Worm (Caenorhabditis elegans) whole organism, early embryonic: ENCODE measurements around the gene T24A6.16.

Experiments used
- B0310.2 ChIP-seq: sonication (generic microtip); optimal IDR thresholded peaks from 2 replicates; lab custom pipeline; 2016; ENCODE audit warnings: mild to moderate bottlenecking, missing genetic modification characterization, missing compliant biosample characterization
- F13C5.2 ChIP-seq: sonication (generic microtip); optimal IDR thresholded peaks from 2 replicates; lab custom pipeline; 2017; ENCODE audit warnings: mild to moderate bottlenecking, missing genetic modification characterization, inconsistent platforms, missing compliant biosample characterization
- aly-1 ChIP-seq: sonication (generic microtip); optimal IDR thresholded peaks from 2 replicates; lab custom pipeline; 2016; ENCODE audit warnings: missing genetic modification characterization, missing compliant biosample characterization
- ama-1 ChIP-seq: fragments of 150-350 bp; optimal IDR thresholded peaks from 2 replicates; lab custom pipeline; 2014
- ceh-13 ChIP-seq: fragments of 200-800 bp; sonication (Bioruptor generic); optimal IDR thresholded peaks from 2 replicates; lab custom pipeline; 2018; ENCODE audit warnings: mild to moderate bottlenecking, missing genetic modification characterization, missing compliant biosample characterization
- ceh-36 ChIP-seq: sonication (generic microtip); optimal IDR thresholded peaks from 2 replicates; lab custom pipeline; 2016; ENCODE audit warnings: missing genetic modification characterization, inconsistent platforms, missing compliant biosample characterization
- ets-7 ChIP-seq: sonication (generic microtip); optimal IDR thresholded peaks from 2 replicates; lab custom pipeline; 2016; ENCODE audit warnings: missing genotype, missing genetic modification characterization, missing compliant biosample characterization
- flt-1 ChIP-seq: fragments of 200-800 bp; sonication (Bioruptor generic); IDR thresholded peaks from 2 replicates; pipeline ENCODE4 v1.3.6; 2022; ENCODE audit warnings: missing genetic modification characterization, missing compliant biosample characterization
- hmbx-1 ChIP-seq: sonication (generic microtip); optimal IDR thresholded peaks from 2 replicates; lab custom pipeline; 2016; ENCODE audit warnings: mild to moderate bottlenecking, missing genetic modification characterization, missing compliant biosample characterization
- hmg-4 ChIP-seq: fragments of 200-800 bp; sonication (Bioruptor generic); optimal IDR thresholded peaks from 2 replicates; lab custom pipeline; 2018; ENCODE audit warnings: mild to moderate bottlenecking, missing genetic modification characterization, missing compliant biosample characterization
- hnd-1 ChIP-seq: sonication (generic microtip); optimal IDR thresholded peaks from 2 replicates; lab custom pipeline; 2016; ENCODE audit warnings: missing genetic modification characterization, missing compliant biosample characterization
- pes-1 ChIP-seq: fragments of 200-800 bp; sonication (Bioruptor generic); IDR thresholded peaks from 2 replicates; pipeline ENCODE4 v1.3.6; 2022; ENCODE audit warnings: missing genetic modification reagents, missing genetic modification characterization, missing compliant biosample characterization
- scrt-1 ChIP-seq: fragments of 200-800 bp; sonication (Bioruptor generic); IDR thresholded peaks from 2 replicates; pipeline ENCODE4 v1.3.6; 2022; ENCODE audit warnings: missing genetic modification characterization, missing compliant biosample characterization
- sea-1 ChIP-seq: fragments of 200-800 bp; sonication (Bioruptor generic); conservative IDR thresholded peaks from 2 replicates; pipeline ENCODE4 v1.3.6; 2022; ENCODE audit warnings: missing genetic modification characterization, missing compliant biosample characterization
- tbx-11 ChIP-seq: fragments of 200-800 bp; sonication (Bioruptor generic); IDR thresholded peaks from 2 replicates; pipeline ENCODE4 v1.3.6; 2022; ENCODE audit warnings: missing genetic modification characterization, missing compliant biosample characterization
- tbx-37 ChIP-seq: fragments of 200-800 bp; sonication (Bioruptor generic); conservative IDR thresholded peaks from 2 replicates; pipeline ENCODE4 v1.3.6; 2022; ENCODE audit warnings: missing genetic modification reagents, missing genetic modification characterization, missing compliant biosample characterization
- tra-4 ChIP-seq: sonication (generic microtip); optimal IDR thresholded peaks from 2 replicates; lab custom pipeline; 2017; ENCODE audit warnings: missing genetic modification characterization, missing compliant biosample characterization

The T24A6.16 gene

ce11 chrV:3582086-3582485 lies 19.4 kb upstream of the T24A6.16 start:
- TF ChIP-seq scrt-1 (GFP tag; lab: Robert Waterston, UW): no peak
- TF ChIP-seq pes-1 (GFP tag; lab: Robert Waterston, UW): 0 out of 2 replicates have a peak, but pooled peaks have one; percentile 9

DNA sequence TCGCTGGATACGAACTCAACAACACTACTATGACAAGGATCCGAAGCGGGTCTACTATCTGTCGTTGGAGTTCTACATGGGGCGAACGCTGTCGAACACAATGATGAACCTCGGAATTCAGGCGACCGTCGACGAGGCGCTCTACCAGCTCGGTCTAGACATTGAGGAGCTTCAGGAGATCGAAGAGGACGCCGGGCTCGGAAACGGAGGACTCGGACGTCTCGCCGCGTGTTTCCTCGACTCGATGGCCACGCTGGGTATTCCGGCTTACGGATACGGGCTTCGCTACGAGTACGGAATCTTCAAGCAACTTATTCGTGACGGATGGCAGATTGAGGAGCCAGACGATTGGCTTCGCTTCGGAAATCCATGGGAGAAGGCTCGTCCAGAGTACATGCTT lies 18.9 kb upstream of the T24A6.16 start:
- TF ChIP-seq hmg-4 (GFP tag; lab: Kevin White, UChicago): no peak
- TF ChIP-seq hnd-1: no peak
- TF ChIP-seq F13C5.2: no peak
- TF ChIP-seq ets-7 (tag; lab: Kevin White, UChicago): no peak

- TF ChIP-seq hmbx-1 (tag; lab: Kevin White, UChicago): no peak
- TF ChIP-seq scrt-1 (GFP tag; lab: Robert Waterston, UW): no peak
- TF ChIP-seq hmg-4 (GFP tag; lab: Kevin White, UChicago): no peak
- no peak for TF ChIP-seq pes-1 (GFP tag; lab: Robert Waterston, UW)
- TF ChIP-seq B0310.2 (tag; lab: Kevin White, UChicago): no peak
- TF ChIP-seq ceh-36 (tag; lab: Kevin White, UChicago): no peak
- TF ChIP-seq ceh-13 (GFP tag; lab: Kevin White, UChicago): no peak
- TF ChIP-seq hnd-1: no peak
- no peak for TF ChIP-seq aly-1
- no peak for TF ChIP-seq tbx-37 (GFP tag; lab: Robert Waterston, UW)
- no peak for TF ChIP-seq tra-4 (tag; lab: Kevin White, UChicago)
- no peak for TF ChIP-seq ama-1
- TF ChIP-seq ets-7 (tag; lab: Kevin White, UChicago): no peak
- no peak for TF ChIP-seq tbx-11 (GFP tag; lab: Robert Waterston, UW)
- TF ChIP-seq sea-1 (GFP tag; lab: Robert Waterston, UW): no peak
- no peak for TF ChIP-seq flt-1 (GFP tag; lab: Robert Waterston, UW)
- TF ChIP-seq F13C5.2: no peak
These were observed 18.3 kb upstream of the T24A6.16 start for ce11 chrV:3581034-3581433.

- no peak for TF ChIP-seq ceh-13 (GFP tag; lab: Kevin White, UChicago)
- no peak for TF ChIP-seq pes-1 (GFP tag; lab: Robert Waterston, UW)
- TF ChIP-seq hnd-1: no peak
- no peak for TF ChIP-seq ama-1
- TF ChIP-seq ceh-36 (tag; lab: Kevin White, UChicago): no peak
- TF ChIP-seq F13C5.2: no peak
- TF ChIP-seq tra-4 (tag; lab: Kevin White, UChicago): no peak
- TF ChIP-seq hmg-4 (GFP tag; lab: Kevin White, UChicago): no peak
- no peak for TF ChIP-seq B0310.2 (tag; lab: Kevin White, UChicago)
- no peak for TF ChIP-seq aly-1
- TF ChIP-seq tbx-11 (GFP tag; lab: Robert Waterston, UW): no peak
- no peak for TF ChIP-seq tbx-37 (GFP tag; lab: Robert Waterston, UW)
- TF ChIP-seq hmbx-1 (tag; lab: Kevin White, UChicago): no peak
- no peak for TF ChIP-seq ets-7 (tag; lab: Kevin White, UChicago)
- no peak for TF ChIP-seq flt-1 (GFP tag; lab: Robert Waterston, UW)
- TF ChIP-seq scrt-1 (GFP tag; lab: Robert Waterston, UW): no peak
These were observed 17.7 kb upstream of the T24A6.16 start for ce11 chrV:3580385-3580784.

DNA sequence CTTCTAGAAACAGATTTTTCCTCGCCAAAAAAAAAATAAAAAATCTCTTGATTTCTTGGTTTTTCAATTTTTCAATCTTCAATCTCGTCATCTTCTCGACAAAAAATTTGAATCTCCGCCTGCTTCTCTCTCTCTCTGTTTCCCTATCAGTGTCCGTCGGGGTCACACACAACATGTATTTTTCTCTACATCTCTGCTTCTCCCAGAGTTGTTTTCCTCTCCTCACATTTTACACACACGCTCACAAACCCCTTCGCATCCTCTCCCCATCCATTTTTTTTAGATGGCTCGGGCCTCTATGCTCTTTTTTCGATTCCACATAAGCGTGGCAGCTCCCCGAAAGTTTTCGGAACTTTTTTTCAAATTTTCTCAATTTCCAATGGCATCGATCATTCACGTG lies 17.1 kb upstream of the T24A6.16 start:
- TF ChIP-seq F13C5.2: no peak
- no peak for TF ChIP-seq tra-4 (tag; lab: Kevin White, UChicago)
- no peak for TF ChIP-seq tbx-37 (GFP tag; lab: Robert Waterston, UW)
- TF ChIP-seq aly-1: no peak
- TF ChIP-seq ceh-36 (tag; lab: Kevin White, UChicago): no peak
- no peak for TF ChIP-seq sea-1 (GFP tag; lab: Robert Waterston, UW)
- TF ChIP-seq hmbx-1 (tag; lab: Kevin White, UChicago): no peak
- TF ChIP-seq flt-1 (GFP tag; lab: Robert Waterston, UW): no peak
- TF ChIP-seq ets-7 (tag; lab: Kevin White, UChicago): no peak
- no peak for TF ChIP-seq ama-1
- TF ChIP-seq hnd-1: no peak
- no peak for TF ChIP-seq pes-1 (GFP tag; lab: Robert Waterston, UW)
- no peak for TF ChIP-seq tbx-11 (GFP tag; lab: Robert Waterston, UW)
- no peak for TF ChIP-seq ceh-13 (GFP tag; lab: Kevin White, UChicago)
- no peak for TF ChIP-seq scrt-1 (GFP tag; lab: Robert Waterston, UW)
- TF ChIP-seq B0310.2 (tag; lab: Kevin White, UChicago): no peak
- no peak for TF ChIP-seq hmg-4 (GFP tag; lab: Kevin White, UChicago)

DNA sequence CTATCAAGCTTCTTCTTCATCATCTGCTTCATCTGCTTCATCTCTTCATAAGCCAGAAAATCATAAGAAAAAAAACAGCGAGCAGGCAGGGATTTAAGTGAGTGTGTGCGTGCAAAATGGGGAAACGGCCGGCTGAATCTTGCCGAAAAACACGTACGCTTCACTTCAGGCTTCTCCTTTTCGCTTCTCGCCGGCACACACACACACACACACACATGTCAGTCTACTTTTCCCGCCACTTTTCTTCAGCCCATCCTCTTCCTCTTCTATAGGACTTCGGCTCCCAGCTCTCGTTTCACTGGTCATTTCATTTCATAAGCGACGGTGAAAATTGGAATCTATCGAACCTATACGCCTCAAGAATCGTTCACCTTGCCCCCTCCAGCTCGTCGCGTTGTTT lies 16.5 kb upstream of the T24A6.16 start:
- TF ChIP-seq tbx-11 (GFP tag; lab: Robert Waterston, UW) (no peak), B0310.2 (tag; lab: Kevin White, UChicago) (no peak), aly-1 (no peak), tra-4 (tag; lab: Kevin White, UChicago) (no peak), ets-7 (tag; lab: Kevin White, UChicago) (no peak), flt-1 (GFP tag; lab: Robert Waterston, UW) (no peak), scrt-1 (GFP tag; lab: Robert Waterston, UW) (no peak), ceh-36 (tag; lab: Kevin White, UChicago) (no peak)

DNA sequence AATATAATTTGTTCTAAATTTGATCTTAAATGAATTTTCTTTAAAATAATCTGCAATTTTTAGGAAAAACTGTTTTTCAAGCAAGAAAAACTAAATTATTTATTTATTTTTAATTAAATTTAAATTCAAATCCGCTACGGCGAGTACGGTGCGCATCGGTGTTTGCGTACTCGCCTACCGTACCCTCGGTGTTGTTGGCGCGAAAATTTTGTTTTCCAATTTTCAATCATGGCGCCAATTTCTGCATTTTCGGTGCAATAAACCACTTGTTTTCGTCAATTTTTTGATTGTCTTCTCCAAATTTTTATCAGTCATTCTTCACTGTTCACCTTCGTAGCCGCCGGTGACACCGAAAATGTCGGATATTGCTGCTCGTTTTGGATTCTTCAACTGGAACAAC lies 16.1 kb upstream of the T24A6.16 start, which contains the start of gene pygl-1:
Gene pygl-1 (plus strand): TSS at position 211 of the 400 bp plus-strand sequence.
- no peak for TF ChIP-seq B0310.2 (tag; lab: Kevin White, UChicago)
- no peak for TF ChIP-seq tra-4 (tag; lab: Kevin White, UChicago)
- no peak for TF ChIP-seq hmg-4 (GFP tag; lab: Kevin White, UChicago)
- no peak for TF ChIP-seq F13C5.2
- no peak for TF ChIP-seq hmbx-1 (tag; lab: Kevin White, UChicago)
- no peak for TF ChIP-seq ceh-13 (GFP tag; lab: Kevin White, UChicago)
- no peak for TF ChIP-seq tbx-11 (GFP tag; lab: Robert Waterston, UW)

DNA sequence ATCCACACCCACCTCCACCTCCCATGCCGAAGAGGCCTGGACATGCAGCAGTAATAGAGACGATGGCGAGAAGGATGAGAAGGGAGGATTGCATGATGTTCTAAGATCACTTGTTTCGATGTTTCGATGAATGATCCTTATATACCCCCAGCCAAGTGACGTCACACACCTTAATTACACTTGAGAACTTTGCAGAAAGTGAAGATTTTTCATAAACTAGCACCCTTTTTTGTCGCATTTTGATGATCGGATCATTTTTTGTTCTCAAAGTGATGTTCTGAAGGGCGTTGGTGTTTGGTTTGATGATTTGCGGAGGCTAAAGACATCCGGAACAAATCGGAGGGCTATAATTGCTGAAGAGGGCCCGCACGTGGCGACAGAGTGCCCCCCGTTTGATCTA lies 13.0 kb upstream of the T24A6.16 start, which contains the start of gene grl-27:
Gene grl-27 (minus strand): TSS at position 101 of the 400 bp plus-strand sequence.
- TF ChIP-seq tbx-11 (GFP tag; lab: Robert Waterston, UW) (no peak), scrt-1 (GFP tag; lab: Robert Waterston, UW) (no peak), B0310.2 (tag; lab: Kevin White, UChicago) (no peak), F13C5.2 (no peak), tra-4 (tag; lab: Kevin White, UChicago) (no peak), ceh-13 (GFP tag; lab: Kevin White, UChicago) (no peak), hmbx-1 (tag; lab: Kevin White, UChicago) (no peak), tbx-37 (GFP tag; lab: Robert Waterston, UW) (no peak), aly-1 (no peak), ets-7 (tag; lab: Kevin White, UChicago) (no peak), hnd-1 (no peak), pes-1 (GFP tag; lab: Robert Waterston, UW) (no peak), ceh-36 (tag; lab: Kevin White, UChicago) (no peak), hmg-4 (GFP tag; lab: Kevin White, UChicago) (no peak), sea-1 (GFP tag; lab: Robert Waterston, UW) (no peak), flt-1 (GFP tag; lab: Robert Waterston, UW) (no peak), ama-1 (no peak)
